Worm (Caenorhabditis elegans) whole organism, L4 larva: ENCODE data around the gene Y7A5A.3.

Experiments used
- D1046.2 ChIP-seq: fragments of 200-800 bp; sonication (Bioruptor generic); IDR thresholded peaks from 2 replicates; pipeline ENCODE4 v1.3.6; 2022; ENCODE audit warnings: missing genetic modification characterization, missing compliant biosample characterization
- F26F4.8 ChIP-seq: fragments of 200-800 bp; sonication (Bioruptor generic); conservative IDR thresholded peaks from 2 replicates; pipeline ENCODE4 v1.3.6; 2022; ENCODE audit warnings: missing genetic modification characterization, missing compliant biosample characterization
- F44E2.7 ChIP-seq: fragments of 200-800 bp; sonication (Bioruptor generic); IDR thresholded peaks from 2 replicates; pipeline ENCODE4 v2.1.2; 2022; ENCODE audit warnings: missing genetic modification characterization, missing compliant biosample characterization
- F49E8.2 ChIP-seq: sonication (generic microtip); optimal IDR thresholded peaks from 2 replicates; lab custom pipeline; 2016; ENCODE audit warnings: missing compliant biosample characterization, mild to moderate bottlenecking, missing genetic modification characterization, borderline replicate concordance
- T20F7.1 ChIP-seq: fragments of 200-800 bp; sonication (Bioruptor generic); optimal IDR thresholded peaks from 2 replicates; lab custom pipeline; 2018; ENCODE audit warnings: mild to moderate bottlenecking, missing genetic modification characterization, missing compliant biosample characterization
- Y105C5A.15 ChIP-seq: fragments of 200-800 bp; sonication (Bioruptor generic); IDR thresholded peaks from 2 replicates; pipeline ENCODE4 v1.3.6; 2022; ENCODE audit warnings: missing genetic modification characterization, missing compliant biosample characterization
- Y75B8A.6 ChIP-seq: fragments of 200-800 bp; sonication (Bioruptor generic); IDR thresholded peaks from 2 replicates; pipeline ENCODE4 v1.3.6; 2022; ENCODE audit warnings: missing genetic modification reagents, missing genetic modification characterization, missing compliant biosample characterization
- ZK337.2 ChIP-seq: fragments of 200-800 bp; sonication (Bioruptor generic); IDR thresholded peaks from 2 replicates; pipeline ENCODE4 v1.3.6; 2022; ENCODE audit warnings: missing genetic modification reagents, missing genetic modification characterization, missing compliant biosample characterization
- aha-1 ChIP-seq: fragments of 150-350 bp; peaks from one replicate; lab custom pipeline; 2014; ENCODE audit warnings: missing biosample characterization, missing genetic modification characterization
- aly-2 ChIP-seq: sonication (generic microtip); optimal IDR thresholded peaks from 2 replicates; lab custom pipeline; 2018; ENCODE audit warnings: missing biosample characterization, missing genetic modification characterization
- attf-4 ChIP-seq: sonication (generic microtip); optimal IDR thresholded peaks from 3 replicates; lab custom pipeline; 2017; ENCODE audit warnings: missing biosample characterization, missing genetic modification characterization
- daf-19 ChIP-seq: fragments of 200-800 bp; sonication (Bioruptor generic); conservative IDR thresholded peaks from 2 replicates; pipeline ENCODE4 v1.3.6; 2022; ENCODE audit warnings: missing genetic modification characterization, missing compliant biosample characterization
- daf-8 ChIP-seq: fragments of 200-800 bp; sonication (Bioruptor generic); IDR thresholded peaks from 2 replicates; pipeline ENCODE4 v1.3.6; 2022; ENCODE audit warnings: missing genetic modification characterization, missing compliant biosample characterization
- dmd-6 ChIP-seq: fragments of 200-800 bp; sonication (Bioruptor generic); IDR thresholded peaks from 2 replicates; pipeline ENCODE4 v1.3.6; 2022; ENCODE audit warnings: missing genetic modification reagents, missing genetic modification characterization, missing compliant biosample characterization
- dmd-9 ChIP-seq: fragments of 200-800 bp; sonication (Bioruptor generic); IDR thresholded peaks from 2 replicates; pipeline ENCODE4 v1.3.6; 2022; ENCODE audit warnings: missing genetic modification reagents, missing genetic modification characterization, missing compliant biosample characterization
- duxl-1 ChIP-seq: sonication (generic microtip); optimal IDR thresholded peaks from 2 replicates; lab custom pipeline; 2016; ENCODE audit warnings: mild to moderate bottlenecking, missing genetic modification characterization, moderate library complexity, missing compliant biosample characterization; ENCODE audit not compliant: poor library complexity
- egl-27 ChIP-seq: sonication (generic microtip); optimal IDR thresholded peaks from 3 replicates; lab custom pipeline; 2017; ENCODE audit warnings: missing biosample characterization, missing genetic modification reagents, missing genetic modification characterization
- fkh-10 ChIP-seq: fragments of 150-350 bp; optimal IDR thresholded peaks from 2 replicates; lab custom pipeline; 2014; ENCODE audit warnings: missing biosample characterization, missing genetic modification reagents, missing genetic modification characterization
- fos-1 ChIP-seq: fragments of 150-350 bp; optimal IDR thresholded peaks from 2 replicates; lab custom pipeline; 2014; ENCODE audit warnings: missing biosample characterization, missing genetic modification characterization
- gei-8 ChIP-seq: fragments of 200-800 bp; sonication (Bioruptor generic); optimal IDR thresholded peaks from 2 replicates; lab custom pipeline; 2018; ENCODE audit warnings: mild to moderate bottlenecking, missing genetic modification characterization, missing compliant biosample characterization
- hif-1 ChIP-seq, 2 experiments: sonication (generic microtip); optimal IDR thresholded peaks; 2 replicates each; lab custom pipeline; 2016 to 2017; ENCODE audit warnings: missing compliant biosample characterization in 2 of 2, missing genetic modification characterization in 2 of 2, missing genetic modification reagents in 2 of 2, missing genotype in 2 of 2, mild to moderate bottlenecking in 1 of 2
- hlh-30 ChIP-seq: sonication (generic microtip); optimal IDR thresholded peaks from 2 replicates; lab custom pipeline; 2017; ENCODE audit warnings: antibody characterized with exemption, mild to moderate bottlenecking, missing genetic modification characterization, missing compliant biosample characterization; ENCODE audit not compliant: insufficient read depth
- jun-1 ChIP-seq: fragments of 150-350 bp; optimal IDR thresholded peaks from 2 replicates; lab custom pipeline; 2014; ENCODE audit warnings: missing biosample characterization, missing genetic modification reagents, missing genetic modification characterization
- lim-7 ChIP-seq: fragments of 200-800 bp; sonication (Bioruptor generic); IDR thresholded peaks from 2 replicates; pipeline ENCODE4 v1.3.6; 2022; ENCODE audit warnings: missing genetic modification characterization, missing compliant biosample characterization
- lin-13 ChIP-seq: fragments of 150-350 bp; optimal IDR thresholded peaks from 2 replicates; lab custom pipeline; 2014; ENCODE audit warnings: missing biosample characterization, missing genetic modification reagents, missing genetic modification characterization
- lin-39 ChIP-seq: fragments of 150-350 bp; optimal IDR thresholded peaks from 2 replicates; lab custom pipeline; 2014; ENCODE audit warnings: missing biosample characterization, missing genetic modification reagents, missing genetic modification characterization
- lir-3 ChIP-seq: sonication (generic microtip); optimal IDR thresholded peaks from 2 replicates; lab custom pipeline; 2016; ENCODE audit warnings: mild to moderate bottlenecking, missing genetic modification characterization, missing compliant biosample characterization
- lsy-2 ChIP-seq, 2 experiments: fragments of 150-350 bp in 1 of 2; sonication (generic microtip) in 1 of 2; optimal IDR thresholded peaks; 2 replicates each; lab custom pipeline; 2014 to 2017; ENCODE audit warnings: missing biosample characterization in 2 of 2, missing genetic modification characterization in 2 of 2
- madf-5 ChIP-seq, 2 experiments: fragments of 200-800 bp; sonication (Bioruptor generic); IDR thresholded peaks; 2 replicates each; pipeline ENCODE4 v1.3.6; 2022; ENCODE audit warnings: missing compliant biosample characterization in 2 of 2, missing genetic modification characterization in 2 of 2
- mep-1 ChIP-seq: fragments of 150-350 bp; sonication (generic microtip); optimal IDR thresholded peaks from 3 replicates; lab custom pipeline; 2014; ENCODE audit warnings: missing biosample characterization, missing genetic modification characterization
- mes-2 ChIP-seq: sonication (generic microtip); optimal IDR thresholded peaks from 2 replicates; lab custom pipeline; 2016; ENCODE audit warnings: missing genotype, mild to moderate bottlenecking, missing genetic modification characterization, missing compliant biosample characterization; ENCODE audit not compliant: poor library complexity, severe bottlenecking
- mxl-3 ChIP-seq: fragments of 200-800 bp; sonication (Bioruptor generic); optimal IDR thresholded peaks from 2 replicates; lab custom pipeline; 2018; ENCODE audit warnings: mild to moderate bottlenecking, missing genetic modification characterization, missing compliant biosample characterization
- nhr-10 ChIP-seq: fragments of 150-350 bp; optimal IDR thresholded peaks from 2 replicates; lab custom pipeline; 2014; ENCODE audit warnings: missing biosample characterization, missing genetic modification characterization
- nhr-102 ChIP-seq: sonication (generic microtip); optimal IDR thresholded peaks from 2 replicates; lab custom pipeline; 2016; ENCODE audit warnings: mild to moderate bottlenecking, missing genetic modification characterization, moderate library complexity, missing compliant biosample characterization
- nhr-111 ChIP-seq: fragments of 200-800 bp; sonication (Bioruptor generic); optimal IDR thresholded peaks from 2 replicates; lab custom pipeline; 2018; ENCODE audit warnings: mild to moderate bottlenecking, missing genetic modification characterization, missing compliant biosample characterization
- nhr-25 ChIP-seq: sonication (generic microtip); optimal IDR thresholded peaks from 2 replicates; lab custom pipeline; 2017; ENCODE audit warnings: missing genetic modification characterization, mild to moderate bottlenecking, missing compliant biosample characterization, antibody characterized with exemption, moderate library complexity, borderline replicate concordance; ENCODE audit not compliant: insufficient read depth
- nhr-42 ChIP-seq: fragments of 200-800 bp; sonication (Bioruptor generic); IDR thresholded peaks from 2 replicates; pipeline ENCODE4 v1.3.6; 2022; ENCODE audit warnings: missing genetic modification characterization, missing compliant biosample characterization
- nhr-6 ChIP-seq: fragments of 150-350 bp; optimal IDR thresholded peaks from 2 replicates; lab custom pipeline; 2014; ENCODE audit warnings: missing biosample characterization, missing genetic modification characterization
- pha-4 ChIP-seq, 2 experiments: fragments of 150-350 bp in 1 of 2; fragments of 200-800 bp in 1 of 2; sonication (Bioruptor generic) in 1 of 2; IDR thresholded peaks in 1 of 2; optimal IDR thresholded peaks in 1 of 2; 2 replicates each; pipeline versions ENCODE4 v1.3.6 to Lab custom; 2014 to 2022; ENCODE audit warnings: missing genetic modification characterization in 2 of 2, missing genetic modification reagents in 2 of 2, missing biosample characterization in 1 of 2, missing compliant biosample characterization in 1 of 2
- php-3 ChIP-seq: fragments of 200-800 bp; sonication (Bioruptor generic); IDR thresholded peaks from 2 replicates; pipeline ENCODE4 v1.3.6; 2022; ENCODE audit warnings: missing genetic modification reagents, missing genetic modification characterization, missing compliant biosample characterization
- rbr-2 ChIP-seq: sonication (generic microtip); optimal IDR thresholded peaks from 2 replicates; lab custom pipeline; 2016; ENCODE audit warnings: missing genotype, missing genetic modification characterization, missing compliant biosample characterization
- saeg-2 ChIP-seq: fragments of 200-800 bp; sonication (Bioruptor generic); IDR thresholded peaks from 2 replicates; pipeline ENCODE4 v1.3.6; 2022; ENCODE audit warnings: missing genetic modification reagents, missing genetic modification characterization, missing compliant biosample characterization
- set-16 ChIP-seq: fragments of 200-800 bp; sonication (Bioruptor generic); IDR thresholded peaks from 2 replicates; pipeline ENCODE4 v1.3.6; 2022; ENCODE audit warnings: missing genetic modification reagents, missing genetic modification characterization, missing compliant biosample characterization
- snpc-4 ChIP-seq: fragments of 150-350 bp; optimal IDR thresholded peaks from 2 replicates; lab custom pipeline; 2014; ENCODE audit warnings: missing biosample characterization, missing genetic modification characterization
- spr-3 ChIP-seq: fragments of 200-800 bp; sonication (Bioruptor generic); optimal IDR thresholded peaks from 2 replicates; lab custom pipeline; 2018; ENCODE audit warnings: mild to moderate bottlenecking, missing genetic modification characterization, missing compliant biosample characterization
- unc-39 ChIP-seq: sonication (generic microtip); optimal IDR thresholded peaks from 2 replicates; lab custom pipeline; 2017; ENCODE audit warnings: missing biosample characterization, missing genetic modification characterization
- unc-62 ChIP-seq, 3 experiments: fragments of 150-350 bp in 1 of 3; sonication (generic microtip); optimal IDR thresholded peaks in 2 of 3; peaks in 1 of 3; 1 replicate in 1 of 3; 2 replicates in 2 of 3; lab custom pipeline; 2014 to 2017; ENCODE audit warnings: missing biosample characterization in 3 of 3, missing genetic modification characterization in 3 of 3, missing genetic modification reagents in 3 of 3, missing genotype in 1 of 3
- vab-7 ChIP-seq: fragments of 200-800 bp; sonication (Bioruptor generic); IDR thresholded peaks from 2 replicates; pipeline ENCODE4 v1.3.6; 2022; ENCODE audit warnings: missing genetic modification reagents, missing genetic modification characterization, missing compliant biosample characterization
- ztf-11 ChIP-seq: fragments of 150-350 bp; optimal IDR thresholded peaks from 2 replicates; lab custom pipeline; 2014; ENCODE audit warnings: missing biosample characterization, missing genetic modification characterization
- ztf-7 ChIP-seq: fragments of 150-350 bp; optimal IDR thresholded peaks from 2 replicates; lab custom pipeline; 2014; ENCODE audit warnings: missing biosample characterization, missing genetic modification characterization

The Y7A5A.3 gene

DNA sequence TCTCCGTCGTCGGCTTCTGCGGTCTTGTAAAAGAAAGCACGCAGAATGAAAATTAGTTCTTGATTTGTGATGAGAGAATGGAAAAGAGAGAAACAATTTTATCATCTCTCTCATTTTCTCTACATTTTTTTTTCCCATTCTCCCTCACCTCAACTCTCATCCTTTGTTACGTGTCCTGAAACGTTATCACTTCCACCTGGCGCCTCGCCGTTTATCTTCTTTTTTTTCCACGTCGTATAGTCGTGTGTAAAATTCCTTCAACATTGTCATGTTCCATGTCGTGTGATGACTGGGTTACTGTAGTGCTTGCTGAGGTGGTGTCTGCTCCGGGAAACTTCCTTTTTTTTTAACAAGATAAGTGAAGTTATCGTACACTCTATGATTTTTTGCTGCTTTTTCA, 5.0 kb downstream of the Y7A5A.3 start (continued):
- TF ChIP-seq unc-62 (GFP tag; optimal IDR thresholded peaks at IDR 0.05 in 1 of 2; lab: Kevin White, UChicago) (peak in 1 of 2 experiments; percentile 96), unc-62 (tag; optimal IDR thresholded peaks at IDR 0.05; lab: Kevin White, UChicago) (no peak), F26F4.8 (no peak), jun-1 (tag; lab: Kevin White, UChicago) (no peak), F49E8.2 (tag; lab: Kevin White, UChicago) (no peak), F44E2.7 (no peak), ztf-7 (tag; lab: Kevin White, UChicago) (no peak), spr-3 (GFP tag; lab: Kevin White, UChicago) (no peak), aly-2 (no peak), lin-39 (tag; lab: Kevin White, UChicago) (no peak), nhr-111 (no peak), nhr-6 (tag; lab: Kevin White, UChicago) (no peak), pha-4 (GFP tag; IDR thresholded peaks at IDR 0.05; lab: Robert Waterston, UW) (peak; percentile 19; the same call in 1 of the 2 replicates), pha-4 (tag; optimal IDR thresholded peaks at IDR 0.05; lab: Kevin White, UChicago) (no peak), mes-2 (tag; lab: Kevin White, UChicago) (peak; percentile 42), daf-19 (GFP tag; lab: Robert Waterston, UW) (no peak), set-16 (GFP tag; lab: Robert Waterston, UW) (no peak), madf-5 (GFP tag; IDR thresholded peaks at IDR 0.05; lab: Robert Waterston, UW) (no peak), lim-7 (no peak), saeg-2 (no peak), duxl-1 (no peak), T20F7.1 (peak; percentile 65), hlh-30 (peak; percentile 90), lir-3 (no peak), nhr-102 (tag; lab: Kevin White, UChicago) (peak; percentile 37), dmd-9 (GFP tag; lab: Robert Waterston, UW) (no peak), vab-7 (GFP tag; lab: Robert Waterston, UW) (no peak), D1046.2 (no peak), rbr-2 (tag; lab: Kevin White, UChicago) (no peak), ztf-11 (tag; lab: Kevin White, UChicago) (no peak), daf-8 (GFP tag; lab: Robert Waterston, UW) (no peak), ZK337.2 (GFP tag; lab: Robert Waterston, UW) (no peak), Y75B8A.6 (GFP tag; lab: Robert Waterston, UW) (no peak), fos-1 (no peak), nhr-25 (tag; lab: Kevin White, UChicago) (no peak), aha-1 (peak; percentile 92), lin-13 (peak; percentile 35), mep-1 (tag; lab: Kevin White, UChicago) (peak; percentile 76), nhr-42 (GFP tag; lab: Robert Waterston, UW) (no peak), gei-8 (no peak), lsy-2 (tag; optimal IDR thresholded peaks at IDR 0.05; lab: Kevin White, UChicago) (peak; percentile 34 to 89), hif-1 (tag; optimal IDR thresholded peaks at IDR 0.05; lab: Kevin White, UChicago) (peak in 1 of 2 experiments; percentile 80), attf-4 (tag; lab: Kevin White, UChicago) (no peak), Y105C5A.15 (GFP tag; lab: Robert Waterston, UW) (no peak), unc-39 (tag; lab: Kevin White, UChicago) (no peak), egl-27 (no peak), dmd-6 (GFP tag; lab: Robert Waterston, UW) (peak; percentile 93), mxl-3 (GFP tag; lab: Kevin White, UChicago) (peak; percentile 72), nhr-10 (tag; lab: Kevin White, UChicago) (peak; percentile 43), php-3 (peak; percentile 53; the same call in 1 of the 2 replicates), snpc-4 (tag; lab: Kevin White, UChicago) (no peak), fkh-10 (no peak)
